Fruit fly (Drosophila melanogaster) whole organism, embryonic: ENCODE measurements around the gene CG42833.

Source experiments
- Atf6 ChIP-seq: fragments of 200-800 bp; sonication (Bioruptor generic); IDR thresholded peaks from 2 replicates; pipeline ENCODE4 v1.3.6; 2022; ENCODE audit warnings: missing biosample characterization, missing genetic modification characterization
- Bdp1 ChIP-seq: fragments of 200-800 bp; sonication (Bioruptor generic); optimal IDR thresholded peaks from 3 replicates; lab custom pipeline; 2016; ENCODE audit warnings: missing biosample characterization, missing genetic modification characterization
- Bgb ChIP-seq: fragments of 200-800 bp; sonication (Bioruptor generic); IDR thresholded peaks from 2 replicates; pipeline ENCODE4 v1.3.6; 2022; ENCODE audit warnings: missing biosample characterization, missing genetic modification characterization; ENCODE audit not compliant: partially characterized antibody
- CG10147 ChIP-seq: fragments of 200-800 bp; sonication (Bioruptor generic); optimal IDR thresholded peaks from 2 replicates; lab custom pipeline; 2019; ENCODE audit warnings: missing biosample characterization, mild to moderate bottlenecking, missing genetic modification characterization, moderate library complexity
- CG10209 ChIP-seq: fragments of 200-800 bp; sonication (Bioruptor generic); optimal IDR thresholded peaks from 3 replicates; lab custom pipeline; 2017; ENCODE audit warnings: missing biosample characterization, mild to moderate bottlenecking, missing genetic modification characterization, missing genetic modification reagents
- CG10979 ChIP-seq: fragments of 200-800 bp; sonication (Bioruptor generic); optimal IDR thresholded peaks from 2 replicates; lab custom pipeline; 2018; ENCODE audit warnings: missing biosample characterization, mild to moderate bottlenecking, missing genetic modification characterization, moderate library complexity
- CG12104 ChIP-seq: fragments of 200-800 bp; sonication (Bioruptor generic); optimal IDR thresholded peaks from 3 replicates; lab custom pipeline; 2016; ENCODE audit warnings: missing biosample characterization, missing genetic modification characterization
- CG13123 ChIP-seq: fragments of 200-800 bp; sonication (Bioruptor generic); optimal IDR thresholded peaks from 2 replicates; lab custom pipeline; 2016; ENCODE audit warnings: missing biosample characterization, missing genetic modification characterization
- CG17328 ChIP-seq: fragments of 200-800 bp; sonication (Bioruptor generic); IDR thresholded peaks from 2 replicates; pipeline ENCODE4 v1.3.6; 2022; ENCODE audit warnings: missing biosample characterization, missing genetic modification characterization
- CG2120 ChIP-seq: fragments of 200-800 bp; sonication (Bioruptor generic); optimal IDR thresholded peaks from 3 replicates; lab custom pipeline; 2016; ENCODE audit warnings: missing biosample characterization, missing genetic modification characterization
- CG2199 ChIP-seq: fragments of 200-800 bp; sonication (Bioruptor generic); IDR thresholded peaks from 3 replicates; pipeline ENCODE4 v1.3.6; 2022; ENCODE audit warnings: missing biosample characterization, missing genetic modification characterization
- CG2712 ChIP-seq: fragments of 200-800 bp; optimal IDR thresholded peaks from 3 replicates; lab custom pipeline; 2019; ENCODE audit warnings: missing biosample characterization, mild to moderate bottlenecking, missing genetic modification characterization, moderate library complexity
- CG33213 ChIP-seq: fragments of 200-800 bp; sonication (Bioruptor generic); optimal IDR thresholded peaks from 3 replicates; lab custom pipeline; 2016; ENCODE audit warnings: missing biosample characterization, missing genetic modification characterization
- CG4617 ChIP-seq: fragments of 200-800 bp; sonication (Bioruptor generic); optimal IDR thresholded peaks from 3 replicates; lab custom pipeline; 2016; ENCODE audit warnings: missing biosample characterization, missing genetic modification characterization, borderline replicate concordance
- CG5953 ChIP-seq: fragments of 200-800 bp; sonication (Bioruptor generic); IDR thresholded peaks from 2 replicates; pipeline ENCODE4 v1.3.6; 2022; ENCODE audit warnings: missing biosample characterization, missing genetic modification characterization
- CG7786 ChIP-seq: fragments of 200-800 bp; sonication (Bioruptor generic); optimal IDR thresholded peaks from 2 replicates; lab custom pipeline; 2016; ENCODE audit warnings: missing biosample characterization, missing genetic modification characterization
- CG7963 ChIP-seq: fragments of 200-800 bp; sonication (Bioruptor generic); IDR thresholded peaks from 3 replicates; pipeline ENCODE4 v1.3.6; 2022; ENCODE audit warnings: missing biosample characterization, missing genetic modification characterization; ENCODE audit not compliant: partially characterized antibody
- CkIIα-i1 ChIP-seq: fragments of 200-800 bp; sonication (Bioruptor generic); IDR thresholded peaks from 2 replicates; pipeline ENCODE4 v1.3.6; 2022; ENCODE audit warnings: missing biosample characterization, missing genetic modification characterization
- E2f1 ChIP-seq: fragments of 200-800 bp; sonication (Bioruptor generic); IDR thresholded peaks from 2 replicates; pipeline ENCODE4 v1.3.6; 2022; ENCODE audit warnings: missing biosample characterization, missing genetic modification characterization
- Med ChIP-seq: fragments of 200-800 bp; sonication (Bioruptor generic); peaks from one replicate; lab custom pipeline; 2016; ENCODE audit warnings: missing biosample characterization, missing genetic modification characterization, mild to moderate bottlenecking, inconsistent platforms, moderate library complexity
- Mrtf ChIP-seq: fragments of 200-800 bp; sonication (Bioruptor generic); IDR thresholded peaks from 3 replicates; pipeline ENCODE4 v1.3.6; 2022; ENCODE audit warnings: missing biosample characterization, missing genetic modification characterization
- NFAT ChIP-seq: fragments of 200-800 bp; sonication (Bioruptor generic); IDR thresholded peaks from 2 replicates; pipeline ENCODE4 v1.3.6; 2022; ENCODE audit warnings: missing biosample characterization, missing genetic modification characterization
- Nf-YC ChIP-seq: fragments of 200-800 bp; optimal IDR thresholded peaks from 3 replicates; lab custom pipeline; 2019; ENCODE audit warnings: missing biosample characterization, mild to moderate bottlenecking, missing genetic modification characterization, moderate library complexity
- Pdp1 ChIP-seq, 2 experiments: fragments of 200-800 bp; sonication (Bioruptor generic); optimal IDR thresholded peaks; 3 replicates each; lab custom pipeline; 2016; ENCODE audit warnings: missing biosample characterization in 2 of 2, missing genetic modification characterization in 2 of 2, mild to moderate bottlenecking in 1 of 2, moderate library complexity in 1 of 2
- Poxn ChIP-seq: fragments of 200-800 bp; sonication (Bioruptor generic); IDR thresholded peaks from 2 replicates; pipeline ENCODE4 v1.3.6; 2022; ENCODE audit warnings: missing biosample characterization, missing genetic modification characterization
- Ravus ChIP-seq: fragments of 200-800 bp; sonication (Bioruptor generic); IDR thresholded peaks from 2 replicates; pipeline ENCODE4 v1.3.6; 2022; ENCODE audit warnings: missing biosample characterization, missing genetic modification characterization
- Sin3A ChIP-seq: fragments of >200 bp; optimal IDR thresholded peaks from 2 replicates; lab custom pipeline; 2018
- Sry-δ ChIP-seq: fragments of 200-800 bp; sonication (Bioruptor generic); optimal IDR thresholded peaks from 2 replicates; lab custom pipeline; 2016; ENCODE audit warnings: missing biosample characterization, missing genetic modification characterization
- Taf1 ChIP-seq: fragments of 200-800 bp; sonication (Bioruptor generic); IDR thresholded peaks from 2 replicates; pipeline ENCODE4 v1.3.6; 2022; ENCODE audit warnings: missing biosample characterization, missing genetic modification characterization
- Tbp ChIP-seq: fragments of >200 bp; optimal IDR thresholded peaks from 2 replicates; lab custom pipeline; 2018; ENCODE audit warnings: missing biosample characterization, missing genetic modification characterization
- YL-1 ChIP-seq: fragments of 200-800 bp; sonication (Bioruptor generic); optimal IDR thresholded peaks from 3 replicates; lab custom pipeline; 2017; ENCODE audit warnings: missing biosample characterization, mild to moderate bottlenecking, missing genetic modification characterization
- ato ChIP-seq: fragments of 200-800 bp; sonication (Bioruptor generic); IDR thresholded peaks from 2 replicates; pipeline ENCODE4 v1.3.6; 2022; ENCODE audit warnings: missing biosample characterization, missing genetic modification characterization; ENCODE audit not compliant: partially characterized antibody
- bab2 ChIP-seq: fragments of 200-800 bp; sonication (Bioruptor generic); optimal IDR thresholded peaks from 2 replicates; lab custom pipeline; 2016; ENCODE audit warnings: missing biosample characterization, missing genetic modification characterization
- cg ChIP-seq: fragments of 200-800 bp; sonication (Bioruptor generic); optimal IDR thresholded peaks from 3 replicates; lab custom pipeline; 2019; ENCODE audit warnings: missing biosample characterization, mild to moderate bottlenecking, missing genetic modification characterization, moderate library complexity
- dmrt11E ChIP-seq: fragments of 200-800 bp; sonication (Bioruptor generic); optimal IDR thresholded peaks from 3 replicates; lab custom pipeline; 2018; ENCODE audit warnings: missing biosample characterization, mild to moderate bottlenecking, missing genetic modification characterization, moderate library complexity
- dmrt99B ChIP-seq: fragments of 200-800 bp; sonication (Bioruptor generic); optimal IDR thresholded peaks from 2 replicates; lab custom pipeline; 2018; ENCODE audit warnings: missing biosample characterization, mild to moderate bottlenecking, missing genetic modification characterization, moderate library complexity
- fru ChIP-seq: fragments of >200 bp; optimal IDR thresholded peaks from 2 replicates; lab custom pipeline; 2017
- gt ChIP-seq: fragments of 200-800 bp; sonication (Bioruptor generic); IDR thresholded peaks from 2 replicates; pipeline ENCODE4 v1.3.6; 2022; ENCODE audit warnings: missing biosample characterization, missing genetic modification characterization
- hth ChIP-seq: fragments of >200 bp; optimal IDR thresholded peaks from 2 replicates; lab custom pipeline; 2017; ENCODE audit warnings: inconsistent platforms
- kni ChIP-seq: fragments of 200-800 bp; sonication (Bioruptor generic); optimal IDR thresholded peaks from 3 replicates; lab custom pipeline; 2017; ENCODE audit warnings: mild to moderate bottlenecking, missing biosample characterization, missing genetic modification reagents, missing genetic modification characterization
- nerfin-1 ChIP-seq: fragments of 200-800 bp; sonication (Bioruptor generic); optimal IDR thresholded peaks from 3 replicates; lab custom pipeline; 2019; ENCODE audit warnings: missing biosample characterization, mild to moderate bottlenecking, missing genetic modification characterization, moderate library complexity
- peb ChIP-seq: fragments of 200-800 bp; sonication (Bioruptor generic); IDR thresholded peaks from 2 replicates; pipeline ENCODE4 v1.3.6; 2022; ENCODE audit warnings: missing biosample characterization, missing genetic modification characterization
- phol ChIP-seq: fragments of 200-800 bp; sonication (Bioruptor generic); optimal IDR thresholded peaks from 3 replicates; lab custom pipeline; 2018; ENCODE audit warnings: missing biosample characterization, mild to moderate bottlenecking, missing genetic modification characterization, moderate library complexity
- pzg ChIP-seq: fragments of 200-800 bp; sonication (Bioruptor generic); optimal IDR thresholded peaks from 3 replicates; lab custom pipeline; 2018; ENCODE audit warnings: missing biosample characterization, mild to moderate bottlenecking, missing genetic modification characterization, moderate library complexity
- sens-2 ChIP-seq: fragments of 200-800 bp; sonication (Bioruptor generic); IDR thresholded peaks from 2 replicates; pipeline ENCODE4 v1.3.6; 2022; ENCODE audit warnings: missing biosample characterization, missing genetic modification characterization
- sisA ChIP-seq: fragments of 200-800 bp; sonication (Bioruptor generic); IDR thresholded peaks from 2 replicates; pipeline ENCODE4 v1.3.6; 2022; ENCODE audit warnings: missing biosample characterization, missing genetic modification characterization
- sob ChIP-seq: fragments of 200-800 bp; sonication (Bioruptor generic); IDR thresholded peaks from 2 replicates; pipeline ENCODE4 v1.3.6; 2022; ENCODE audit warnings: missing biosample characterization, missing genetic modification characterization
- stc ChIP-seq: fragments of 200-800 bp; sonication (Bioruptor generic); IDR thresholded peaks from 2 replicates; pipeline ENCODE4 v1.3.6; 2022; ENCODE audit warnings: missing biosample characterization, missing genetic modification characterization
- ttk ChIP-seq: fragments of 200-800 bp; sonication (Bioruptor generic); IDR thresholded peaks from 2 replicates; pipeline ENCODE4 v2.1.2; 2022; ENCODE audit warnings: missing biosample characterization, missing genetic modification characterization
- wor ChIP-seq: fragments of 200-800 bp; sonication (Bioruptor generic); IDR thresholded peaks from 2 replicates; pipeline ENCODE4 v1.3.6; 2022; ENCODE audit warnings: missing biosample characterization, missing genetic modification characterization
- zf30C ChIP-seq: fragments of 200-800 bp; sonication (Bioruptor generic); optimal IDR thresholded peaks from 3 replicates; lab custom pipeline; 2018; ENCODE audit warnings: missing biosample characterization, mild to moderate bottlenecking, missing genetic modification characterization

Gene CG42833

DNA sequence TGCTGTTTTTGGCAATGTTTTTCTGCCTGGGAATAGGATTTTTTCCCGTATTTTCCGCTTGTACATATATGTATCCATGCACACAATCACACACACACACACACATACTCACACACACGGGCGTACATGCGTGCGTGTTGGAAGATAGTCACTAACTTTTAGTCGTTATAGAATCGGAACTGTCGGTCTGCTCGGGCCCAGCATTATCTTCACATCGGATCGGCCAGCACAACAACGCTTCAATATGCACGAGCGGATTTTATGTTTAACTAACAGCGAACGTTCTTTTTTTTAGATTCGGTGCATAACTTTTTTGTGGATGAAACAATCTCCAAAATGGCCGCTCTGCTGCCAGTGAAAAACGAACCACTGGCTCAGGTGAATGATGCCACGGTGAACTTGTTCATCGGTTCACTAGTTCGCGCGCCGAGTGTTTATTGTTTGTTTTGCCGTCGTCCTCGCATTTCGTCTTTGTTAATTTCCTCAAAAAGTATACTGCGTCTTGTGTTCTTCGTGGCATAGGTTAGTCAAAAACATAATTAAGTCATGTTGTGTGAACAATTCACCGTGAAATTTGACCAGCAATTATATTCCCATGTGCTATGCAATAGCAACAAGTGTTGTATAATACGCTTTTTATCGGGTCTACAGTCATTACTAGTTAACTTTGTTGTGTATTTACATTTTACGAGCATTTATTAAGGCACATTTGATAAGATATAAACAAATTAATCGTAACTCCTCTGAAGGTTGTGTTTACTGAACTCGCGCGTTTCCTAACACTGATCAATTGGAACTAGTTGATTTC, 41.5 kb downstream of the CG42833 start, which contains the start of the genes CG6951 and CG17233 (continued):
- TF ChIP-seq CG10979 (tag; lab: Kevin White, UChicago) (no peak), Pdp1 (GFP tag; optimal IDR thresholded peaks at IDR 0.05; lab: Kevin White, UChicago) (peak in 1 of 2 experiments; percentile 78), Atf6 (no peak), dmrt11E (tag; lab: Kevin White, UChicago) (no peak), ttk (no peak), CG13123 (GFP tag; lab: Kevin White, UChicago) (no peak), gt (GFP tag; lab: Robert Waterston, UW) (no peak), phol (tag; lab: Kevin White, UChicago) (peak; percentile 96), Nf-YC (no peak), stc (GFP tag; lab: Robert Waterston, UW) (no peak), Sin3A (lab: Kevin White, UChicago) (peak; percentile 24), dmrt99B (no peak), CkIIα-i1 (no peak), CG2120 (GFP tag; lab: Kevin White, UChicago) (no peak), CG12104 (no peak), Ravus (GFP tag; lab: Robert Waterston, UW) (no peak), sob (no peak), E2f1 (GFP tag; lab: Robert Waterston, UW) (no peak), peb (GFP tag; lab: Robert Waterston, UW) (no peak), CG2712 (tag; lab: Kevin White, UChicago) (no peak), YL-1 (GFP tag; lab: Kevin White, UChicago) (peak; percentile 72), sisA (GFP tag; lab: Robert Waterston, UW) (no peak), Taf1 (GFP tag; lab: Robert Waterston, UW) (no peak), Poxn (GFP tag; lab: Robert Waterston, UW) (no peak), CG2199 (GFP tag; lab: Robert Waterston, UW) (no peak), CG17328 (GFP tag; lab: Robert Waterston, UW) (no peak), cg (peak; percentile 96), CG4617 (peak; percentile 37), CG5953 (GFP tag; lab: Robert Waterston, UW) (no peak), zf30C (GFP tag; lab: Kevin White, UChicago) (no peak), CG7786 (no peak), Tbp (no peak), fru (lab: Kevin White, UChicago) (no peak), Bgb (GFP tag; lab: Robert Waterston, UW) (0 out of 2 replicates have a peak, but pooled peaks have one; percentile 23), wor (no peak), NFAT (GFP tag; lab: Robert Waterston, UW) (no peak), CG7963 (GFP tag; lab: Robert Waterston, UW) (no peak), CG10147 (GFP tag; lab: Kevin White, UChicago) (no peak), hth (lab: Kevin White, UChicago) (no peak), Sry-δ (GFP tag; lab: Kevin White, UChicago) (peak; percentile 21), Mrtf (no peak), bab2 (peak; percentile 10), Bdp1 (GFP tag; lab: Kevin White, UChicago) (no peak), sens-2 (GFP tag; lab: Robert Waterston, UW) (no peak), Med (peak; percentile 36), pzg (peak; percentile 32), CG33213 (GFP tag; lab: Kevin White, UChicago) (no peak), kni (GFP tag; lab: Kevin White, UChicago) (no peak), CG10209 (GFP tag; lab: Kevin White, UChicago) (no peak), nerfin-1 (tag; lab: Kevin White, UChicago) (no peak), ato (GFP tag; lab: Robert Waterston, UW) (no peak)
